Fruit fly (Drosophila melanogaster) whole organism, embryonic: ENCODE results near the gene CCAP-R.

Experiments used
- Ada2b ChIP-seq: fragments of 200-800 bp; sonication (Bioruptor generic); IDR thresholded peaks from 2 replicates; pipeline ENCODE4 v1.3.6; 2022; ENCODE audit warnings: missing biosample characterization, missing genetic modification characterization
- B-H1 ChIP-seq: fragments of 200-800 bp; sonication (Bioruptor generic); IDR thresholded peaks from 3 replicates; pipeline ENCODE4 v1.3.6; 2022; ENCODE audit warnings: missing biosample characterization, missing genetic modification characterization
- CG10267 ChIP-seq: fragments of 200-800 bp; sonication (Bioruptor generic); optimal IDR thresholded peaks from 2 replicates; lab custom pipeline; 2018; ENCODE audit warnings: missing biosample characterization, mild to moderate bottlenecking, missing genetic modification characterization, moderate library complexity
- CG10462 ChIP-seq: fragments of 200-800 bp; sonication (Bioruptor generic); optimal IDR thresholded peaks from 2 replicates; lab custom pipeline; 2016; ENCODE audit warnings: missing biosample characterization, missing genetic modification characterization
- CG11398 ChIP-seq: fragments of 200-800 bp; sonication (Bioruptor generic); optimal IDR thresholded peaks from 2 replicates; lab custom pipeline; 2016; ENCODE audit warnings: missing biosample characterization, missing genetic modification characterization
- CG12219 ChIP-seq: fragments of 200-800 bp; sonication (Bioruptor generic); optimal IDR thresholded peaks from 3 replicates; lab custom pipeline; 2018; ENCODE audit warnings: missing biosample characterization, mild to moderate bottlenecking, missing genetic modification characterization
- CG12299 ChIP-seq: fragments of 200-800 bp; sonication (Bioruptor generic); optimal IDR thresholded peaks from 2 replicates; lab custom pipeline; 2018; ENCODE audit warnings: missing biosample characterization, mild to moderate bottlenecking, missing genetic modification characterization
- CG1233 ChIP-seq: fragments of 200-800 bp; sonication (Bioruptor generic); optimal IDR thresholded peaks from 4 replicates; lab custom pipeline; 2018; ENCODE audit warnings: missing biosample characterization, mild to moderate bottlenecking, missing genetic modification characterization
- CG14441 ChIP-seq: fragments of 200-800 bp; sonication (Bioruptor generic); IDR thresholded peaks from 2 replicates; pipeline ENCODE4 v1.3.6; 2022; ENCODE audit warnings: missing biosample characterization, missing genetic modification characterization
- CG15073 ChIP-seq: fragments of 200-800 bp; sonication (Bioruptor generic); optimal IDR thresholded peaks from 2 replicates; lab custom pipeline; 2016; ENCODE audit warnings: missing biosample characterization, missing genetic modification characterization
- CG1647 ChIP-seq: fragments of 200-800 bp; sonication (Bioruptor generic); optimal IDR thresholded peaks from 3 replicates; lab custom pipeline; 2016; ENCODE audit warnings: missing biosample characterization, missing genetic modification characterization
- CG17568 ChIP-seq: fragments of 200-800 bp; sonication (Bioruptor generic); optimal IDR thresholded peaks from 2 replicates; lab custom pipeline; 2018; ENCODE audit warnings: missing biosample characterization, mild to moderate bottlenecking, missing genetic modification characterization, moderate library complexity
- CG17802 ChIP-seq: fragments of 200-800 bp; sonication (Bioruptor generic); optimal IDR thresholded peaks from 2 replicates; lab custom pipeline; 2018; ENCODE audit warnings: missing biosample characterization, mild to moderate bottlenecking, missing genetic modification characterization, moderate library complexity
- CG30403 ChIP-seq: fragments of 200-800 bp; sonication (Bioruptor generic); optimal IDR thresholded peaks from 3 replicates; lab custom pipeline; 2016; ENCODE audit warnings: missing biosample characterization, missing genetic modification characterization
- CG31441 ChIP-seq: fragments of 200-800 bp; sonication (Bioruptor generic); IDR thresholded peaks from 2 replicates; pipeline ENCODE4 v1.3.6; 2022; ENCODE audit warnings: missing biosample characterization, missing genetic modification characterization
- CG32767 ChIP-seq: fragments of 200-800 bp; sonication (Bioruptor generic); IDR thresholded peaks from 2 replicates; pipeline ENCODE4 v1.3.6; 2022; ENCODE audit warnings: missing biosample characterization, missing genetic modification characterization
- CG3407 ChIP-seq: fragments of 200-800 bp; sonication (Bioruptor generic); optimal IDR thresholded peaks from 2 replicates; lab custom pipeline; 2018; ENCODE audit warnings: missing biosample characterization, mild to moderate bottlenecking, missing genetic modification characterization
- CG4617 ChIP-seq: fragments of 200-800 bp; sonication (Bioruptor generic); optimal IDR thresholded peaks from 3 replicates; lab custom pipeline; 2016; ENCODE audit warnings: missing biosample characterization, missing genetic modification characterization, borderline replicate concordance
- CG6854 ChIP-seq: fragments of 200-800 bp; sonication (Bioruptor generic); optimal IDR thresholded peaks from 3 replicates; lab custom pipeline; 2017; ENCODE audit warnings: missing biosample characterization, mild to moderate bottlenecking, missing genetic modification characterization
- CG7987 ChIP-seq: fragments of 200-800 bp; sonication (Bioruptor generic); optimal IDR thresholded peaks from 2 replicates; lab custom pipeline; 2018; ENCODE audit warnings: missing biosample characterization, mild to moderate bottlenecking, missing genetic modification characterization, moderate library complexity
- CG8290 ChIP-seq, 3 experiments: fragments of 200-800 bp; sonication (Bioruptor generic); optimal IDR thresholded peaks; 2 replicates each; lab custom pipeline; 2016 to 2019; ENCODE audit warnings: missing biosample characterization in 3 of 3, missing genetic modification characterization in 3 of 3, mild to moderate bottlenecking in 2 of 3, moderate library complexity in 1 of 3
- CG8765 ChIP-seq: fragments of 200-800 bp; sonication (Bioruptor generic); IDR thresholded peaks from 2 replicates; pipeline ENCODE4 v1.3.6; 2022; ENCODE audit warnings: missing biosample characterization, missing genetic modification characterization
- Doc3 ChIP-seq: fragments of 200-800 bp; sonication (Bioruptor generic); IDR thresholded peaks from 3 replicates; pipeline ENCODE4 v1.3.6; 2022; ENCODE audit warnings: missing biosample characterization, missing genetic modification characterization; ENCODE audit not compliant: partially characterized antibody
- E2f1 ChIP-seq: fragments of 200-800 bp; sonication (Bioruptor generic); IDR thresholded peaks from 2 replicates; pipeline ENCODE4 v1.3.6; 2022; ENCODE audit warnings: missing biosample characterization, missing genetic modification characterization
- Fer3 ChIP-seq: fragments of 200-800 bp; sonication (Bioruptor generic); optimal IDR thresholded peaks from 2 replicates; lab custom pipeline; 2018; ENCODE audit warnings: missing biosample characterization, mild to moderate bottlenecking, missing genetic modification characterization, moderate library complexity
- Gsc ChIP-seq: fragments of 200-800 bp; sonication (Bioruptor generic); IDR thresholded peaks from 2 replicates; pipeline ENCODE4 v1.3.6; 2022; ENCODE audit warnings: missing biosample characterization, missing genetic modification characterization
- Gug ChIP-seq: fragments of 200-800 bp; sonication (Bioruptor generic); IDR thresholded peaks from 4 replicates; pipeline ENCODE4 v1.3.6; 2022; ENCODE audit warnings: missing biosample characterization, missing genetic modification characterization
- HmgZ ChIP-seq: fragments of 200-800 bp; sonication (Bioruptor generic); optimal IDR thresholded peaks from 2 replicates; lab custom pipeline; 2018; ENCODE audit warnings: missing biosample characterization, mild to moderate bottlenecking, missing genetic modification characterization
- Hsf ChIP-seq: fragments of 200-800 bp; sonication (Bioruptor generic); optimal IDR thresholded peaks from 3 replicates; lab custom pipeline; 2016; ENCODE audit warnings: missing biosample characterization, missing genetic modification characterization
- Mrtf ChIP-seq: fragments of 200-800 bp; sonication (Bioruptor generic); IDR thresholded peaks from 3 replicates; pipeline ENCODE4 v1.3.6; 2022; ENCODE audit warnings: missing biosample characterization, missing genetic modification characterization
- Rx ChIP-seq: fragments of 200-800 bp; sonication (Bioruptor generic); IDR thresholded peaks from 2 replicates; pipeline ENCODE4 v1.3.6; 2022; ENCODE audit warnings: missing biosample characterization, missing genetic modification characterization
- aop ChIP-seq: fragments of 200-800 bp; sonication (Bioruptor generic); IDR thresholded peaks from 2 replicates; pipeline ENCODE4 v1.3.6; 2022; ENCODE audit warnings: missing biosample characterization, missing genetic modification characterization
- bab2 ChIP-seq: fragments of 200-800 bp; sonication (Bioruptor generic); optimal IDR thresholded peaks from 2 replicates; lab custom pipeline; 2016; ENCODE audit warnings: missing biosample characterization, missing genetic modification characterization
- bigmax ChIP-seq: fragments of 200-800 bp; sonication (Bioruptor generic); optimal IDR thresholded peaks from 2 replicates; lab custom pipeline; 2018; ENCODE audit warnings: missing biosample characterization, mild to moderate bottlenecking, missing genetic modification characterization
- caup ChIP-seq: fragments of 200-800 bp; sonication (Bioruptor generic); optimal IDR thresholded peaks from 3 replicates; lab custom pipeline; 2017; ENCODE audit warnings: missing biosample characterization, mild to moderate bottlenecking, missing genetic modification characterization, moderate library complexity; ENCODE audit not compliant: severe bottlenecking
- crol ChIP-seq: fragments of 200-800 bp; sonication (Bioruptor generic); IDR thresholded peaks from 2 replicates; pipeline ENCODE4 v1.3.6; 2022; ENCODE audit warnings: missing biosample characterization, missing genetic modification characterization
- da ChIP-seq: fragments of 200-800 bp; sonication (Bioruptor generic); optimal IDR thresholded peaks from 2 replicates; lab custom pipeline; 2016; ENCODE audit warnings: missing biosample characterization, missing genetic modification characterization
- eve ChIP-seq, 2 experiments: fragments of >200 bp; optimal IDR thresholded peaks; 2 replicates each; lab custom pipeline; 2017; ENCODE audit warnings: missing biosample characterization in 2 of 2, missing genetic modification characterization in 2 of 2
- fru ChIP-seq: fragments of >200 bp; optimal IDR thresholded peaks from 2 replicates; lab custom pipeline; 2017
- inv ChIP-seq: fragments of 200-800 bp; sonication (Bioruptor generic); IDR thresholded peaks from 2 replicates; pipeline ENCODE4 v1.3.6; 2022; ENCODE audit warnings: missing biosample characterization, missing genetic modification characterization; ENCODE audit not compliant: partially characterized antibody
- lbe ChIP-seq: fragments of 200-800 bp; sonication (Bioruptor generic); optimal IDR thresholded peaks from 2 replicates; lab custom pipeline; 2016; ENCODE audit warnings: missing biosample characterization, mild to moderate bottlenecking, missing genetic modification characterization
- nmo ChIP-seq: fragments of 200-800 bp; sonication (Bioruptor generic); optimal IDR thresholded peaks from 2 replicates; lab custom pipeline; 2018; ENCODE audit warnings: missing biosample characterization, mild to moderate bottlenecking, missing genetic modification characterization, moderate library complexity
- odd ChIP-seq: fragments of 200-800 bp; sonication (Bioruptor generic); optimal IDR thresholded peaks from 2 replicates; lab custom pipeline; 2017; ENCODE audit warnings: missing biosample characterization, mild to moderate bottlenecking, missing genetic modification characterization
- pita ChIP-seq: fragments of 200-800 bp; sonication (Bioruptor generic); optimal IDR thresholded peaks from 2 replicates; lab custom pipeline; 2017; ENCODE audit warnings: missing biosample characterization, mild to moderate bottlenecking, missing genetic modification characterization
- prd ChIP-seq, 3 experiments: fragments of >200 bp in 2 of 3; fragments of 200-800 bp in 1 of 3; sonication (Bioruptor generic) in 1 of 3; optimal IDR thresholded peaks in 2 of 3; IDR thresholded peaks in 1 of 3; 2 replicates in 2 of 3; 3 replicates in 1 of 3; pipeline versions ENCODE4 v1.3.6 to Lab custom; 2017 to 2022; ENCODE audit warnings: missing biosample characterization in 1 of 3, missing genetic modification characterization in 1 of 3
- scrt ChIP-seq: fragments of 200-800 bp; sonication (Bioruptor generic); optimal IDR thresholded peaks from 2 replicates; lab custom pipeline; 2018; ENCODE audit warnings: missing biosample characterization, mild to moderate bottlenecking, missing genetic modification characterization, moderate library complexity
- so ChIP-seq: fragments of 200-800 bp; sonication (Bioruptor generic); IDR thresholded peaks from 3 replicates; pipeline ENCODE4 v1.3.6; 2022; ENCODE audit warnings: missing biosample characterization, missing genetic modification characterization
- trem ChIP-seq: fragments of 200-800 bp; optimal IDR thresholded peaks from 3 replicates; lab custom pipeline; 2019; ENCODE audit warnings: missing biosample characterization, mild to moderate bottlenecking, missing genetic modification characterization, moderate library complexity
- trh ChIP-seq: fragments of 200-800 bp; sonication (Bioruptor generic); optimal IDR thresholded peaks from 2 replicates; lab custom pipeline; 2016; ENCODE audit warnings: missing biosample characterization, missing genetic modification characterization
- twi ChIP-seq: fragments of 200-800 bp; optimal IDR thresholded peaks from 2 replicates; lab custom pipeline; 2019; ENCODE audit warnings: missing biosample characterization, mild to moderate bottlenecking, missing genetic modification characterization, moderate library complexity
- unpg ChIP-seq: fragments of 200-800 bp; sonication (Bioruptor generic); optimal IDR thresholded peaks from 3 replicates; lab custom pipeline; 2018; ENCODE audit warnings: missing biosample characterization, mild to moderate bottlenecking, missing genetic modification characterization, moderate library complexity

Gene CCAP-R

DNA sequence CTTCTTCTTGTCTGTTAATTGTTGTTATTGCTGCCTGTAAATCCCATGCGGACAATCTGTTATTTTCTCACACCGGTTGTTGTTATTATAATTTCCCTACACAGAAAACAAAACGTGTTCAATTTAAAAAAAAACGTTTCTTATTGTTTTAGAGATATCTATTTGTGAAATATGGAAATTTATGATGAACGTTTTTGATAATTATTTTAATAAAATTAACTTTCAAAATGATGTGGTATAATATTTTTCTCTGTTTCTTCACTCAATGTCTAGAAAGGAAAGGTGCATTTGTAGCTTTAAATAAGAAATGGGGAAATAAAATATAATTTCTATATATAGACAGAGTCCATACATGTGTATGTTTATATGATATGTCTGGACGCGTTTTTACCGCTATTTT, 71.8 kb downstream of the CCAP-R start (continued):
- TF ChIP-seq CG12299 (tag; lab: Kevin White, UChicago) = peak; percentile 19
- TF ChIP-seq Gsc (GFP tag; lab: Robert Waterston, UW) = no peak
- TF ChIP-seq CG32767 = peak; percentile 74
- peak in 1 of 2 experiments; percentile 65 for TF ChIP-seq eve (GFP tag; optimal IDR thresholded peaks at IDR 0.05; lab: Kevin White, UChicago)
- no peak for TF ChIP-seq CG7987
- no peak for TF ChIP-seq lbe (GFP tag; lab: Kevin White, UChicago)
- TF ChIP-seq CG11398 (GFP tag; lab: Kevin White, UChicago) = no peak
- TF ChIP-seq CG10462 (GFP tag; lab: Kevin White, UChicago) = peak; percentile 9
- TF ChIP-seq bigmax = no peak
- no peak for TF ChIP-seq prd (optimal IDR thresholded peaks at IDR 0.05; lab: Kevin White, UChicago)
- no peak for TF ChIP-seq prd (GFP tag; IDR thresholded peaks at IDR 0.05; lab: Robert Waterston, UW)
- peak; percentile 73 for TF ChIP-seq CG30403 (GFP tag; lab: Kevin White, UChicago)
- peak; percentile 59 for TF ChIP-seq CG3407 (GFP tag; lab: Kevin White, UChicago)
- TF ChIP-seq HmgZ (tag; lab: Kevin White, UChicago) = no peak
- TF ChIP-seq Doc3 (GFP tag; lab: Robert Waterston, UW) = no peak
- no peak for TF ChIP-seq Gug (GFP tag; lab: Robert Waterston, UW)
- TF ChIP-seq CG8290 (GFP tag; optimal IDR thresholded peaks at IDR 0.05; lab: Kevin White, UChicago) = no peak
- TF ChIP-seq CG8290 (tag; optimal IDR thresholded peaks at IDR 0.05; lab: Kevin White, UChicago) = no peak
- no peak for TF ChIP-seq fru (lab: Kevin White, UChicago)
- peak; percentile 86 for TF ChIP-seq unpg (GFP tag; lab: Kevin White, UChicago)
- TF ChIP-seq scrt = peak; percentile 10
- 0 out of 2 replicates have a peak, but pooled peaks have one; percentile 13 for TF ChIP-seq CG14441 (GFP tag; lab: Robert Waterston, UW)
- TF ChIP-seq Mrtf (GFP tag; lab: Robert Waterston, UW) = no peak
- no peak for TF ChIP-seq Hsf
- no peak for TF ChIP-seq CG17802 (tag; lab: Kevin White, UChicago)
- no peak for TF ChIP-seq CG17568 (GFP tag; lab: Kevin White, UChicago)
- TF ChIP-seq CG1233 (GFP tag; lab: Kevin White, UChicago) = peak; percentile 24
- TF ChIP-seq twi (tag; lab: Kevin White, UChicago) = peak; percentile 63
- TF ChIP-seq caup (GFP tag; lab: Kevin White, UChicago) = no peak
- no peak for TF ChIP-seq CG8765 (GFP tag; lab: Robert Waterston, UW)
- no peak for TF ChIP-seq inv
- TF ChIP-seq CG12219 (GFP tag; lab: Kevin White, UChicago) = peak; percentile 16
- peak; percentile 41; the same call in 2 of the 3 replicates for TF ChIP-seq B-H1 (GFP tag; lab: Robert Waterston, UW)
- TF ChIP-seq nmo (GFP tag; lab: Kevin White, UChicago) = peak; percentile 84
- peak; percentile 91 for TF ChIP-seq CG31441 (GFP tag; lab: Robert Waterston, UW)
- no peak for TF ChIP-seq CG15073 (GFP tag; lab: Kevin White, UChicago)
- TF ChIP-seq so (GFP tag; lab: Robert Waterston, UW) = no peak
- peak; percentile 11 for TF ChIP-seq trh (GFP tag; lab: Kevin White, UChicago)
- TF ChIP-seq E2f1 (GFP tag; lab: Robert Waterston, UW) = peak; percentile 38; the same call in 1 of the 2 replicates
- peak; percentile 1 for TF ChIP-seq bab2
- no peak for TF ChIP-seq da
- no peak for TF ChIP-seq Rx (GFP tag; lab: Robert Waterston, UW)
- TF ChIP-seq odd (GFP tag; lab: Kevin White, UChicago) = peak; percentile 31
- no peak for TF ChIP-seq pita (GFP tag; lab: Kevin White, UChicago)
- TF ChIP-seq CG1647 (GFP tag; lab: Kevin White, UChicago) = no peak
- no peak for TF ChIP-seq aop (GFP tag; lab: Robert Waterston, UW)
- TF ChIP-seq trem (tag; lab: Kevin White, UChicago) = peak; percentile 69
- peak; percentile 55 for TF ChIP-seq Ada2b (GFP tag; lab: Robert Waterston, UW)
- peak; percentile 54 for TF ChIP-seq Fer3 (tag; lab: Kevin White, UChicago)
- TF ChIP-seq CG6854 (GFP tag; lab: Kevin White, UChicago) = no peak
- TF ChIP-seq crol (GFP tag; lab: Robert Waterston, UW) = no peak
- TF ChIP-seq CG10267 = peak; percentile 79
- TF ChIP-seq CG4617 (GFP tag; lab: Kevin White, UChicago) = no peak
